Worm (Caenorhabditis elegans) whole organism, mixed stage, embryonic: ENCODE measurements around the gene F59A1.15.

Experiments
- M03D4.4 ChIP-seq: sonication (generic microtip); optimal IDR thresholded peaks from 2 replicates; lab custom pipeline; 2017; ENCODE audit warnings: mild to moderate bottlenecking, missing genetic modification characterization, missing compliant biosample characterization
- bed-3 ChIP-seq: fragments of 200-800 bp; sonication (Bioruptor generic); optimal IDR thresholded peaks from 3 replicates; lab custom pipeline; 2018; ENCODE audit warnings: mild to moderate bottlenecking, missing genetic modification characterization, moderate library complexity, missing compliant biosample characterization
- blmp-1 ChIP-seq: fragments of 150-350 bp; optimal IDR thresholded peaks from 2 replicates; lab custom pipeline; 2014; ENCODE audit warnings: missing biosample characterization, missing genetic modification characterization
- ceh-39 ChIP-seq: fragments of 150-350 bp; optimal IDR thresholded peaks from 2 replicates; lab custom pipeline; 2014; ENCODE audit warnings: missing biosample characterization, missing genetic modification characterization
- ceh-43 ChIP-seq: fragments of 200-800 bp; sonication (Bioruptor generic); optimal IDR thresholded peaks from 2 replicates; lab custom pipeline; 2018; ENCODE audit warnings: mild to moderate bottlenecking, missing genetic modification characterization, moderate library complexity, missing compliant biosample characterization
- ceh-83 ChIP-seq: fragments of 200-800 bp; sonication (Bioruptor generic); optimal IDR thresholded peaks from 2 replicates; lab custom pipeline; 2018; ENCODE audit warnings: mild to moderate bottlenecking, missing genetic modification characterization, missing compliant biosample characterization
- ces-1 ChIP-seq: fragments of 150-350 bp; optimal IDR thresholded peaks from 2 replicates; lab custom pipeline; 2014; ENCODE audit warnings: missing biosample characterization, missing genetic modification reagents, missing genetic modification characterization
- cnd-1 ChIP-seq: fragments of 200-800 bp; sonication (Bioruptor generic); optimal IDR thresholded peaks from 2 replicates; lab custom pipeline; 2018; ENCODE audit warnings: mild to moderate bottlenecking, missing genetic modification characterization, missing compliant biosample characterization
- drap-1 ChIP-seq: fragments of 200-800 bp; sonication (Bioruptor generic); optimal IDR thresholded peaks from 3 replicates; lab custom pipeline; 2018; ENCODE audit warnings: mild to moderate bottlenecking, missing genetic modification characterization, missing compliant biosample characterization
- elt-1 ChIP-seq: sonication (generic microtip); optimal IDR thresholded peaks from 2 replicates; lab custom pipeline; 2017; ENCODE audit warnings: missing genetic modification characterization, mild to moderate bottlenecking, missing compliant biosample characterization, antibody characterized with exemption, moderate library complexity, borderline replicate concordance; ENCODE audit not compliant: insufficient read depth
- flh-1 ChIP-seq: fragments of 200-800 bp; sonication (Bioruptor generic); optimal IDR thresholded peaks from 2 replicates; lab custom pipeline; 2018; ENCODE audit warnings: mild to moderate bottlenecking, missing genetic modification characterization, moderate library complexity, missing compliant biosample characterization
- ham-2 ChIP-seq: fragments of 200-800 bp; sonication (Bioruptor generic); optimal IDR thresholded peaks from 2 replicates; lab custom pipeline; 2018; ENCODE audit warnings: mild to moderate bottlenecking, missing genetic modification characterization, missing compliant biosample characterization
- lin-13 ChIP-seq: fragments of 150-350 bp; optimal IDR thresholded peaks from 2 replicates; lab custom pipeline; 2014; ENCODE audit warnings: missing biosample characterization, missing genetic modification characterization
- lin-32 ChIP-seq: fragments of 200-800 bp; sonication (Bioruptor generic); optimal IDR thresholded peaks from 2 replicates; lab custom pipeline; 2018; ENCODE audit warnings: mild to moderate bottlenecking, missing genetic modification characterization, missing compliant biosample characterization
- lsy-2 ChIP-seq: fragments of 150-350 bp; optimal IDR thresholded peaks from 2 replicates; lab custom pipeline; 2014; ENCODE audit warnings: missing biosample characterization, missing genetic modification characterization
- mab-5 ChIP-seq: fragments of 150-350 bp; optimal IDR thresholded peaks from 2 replicates; lab custom pipeline; 2014; ENCODE audit warnings: missing biosample characterization, missing genetic modification characterization
- mep-1 ChIP-seq: fragments of 150-350 bp; optimal IDR thresholded peaks from 2 replicates; lab custom pipeline; 2017; ENCODE audit warnings: missing biosample characterization, missing genetic modification reagents, missing genetic modification characterization, inconsistent platforms
- mls-2 ChIP-seq: sonication (generic microtip); optimal IDR thresholded peaks from 2 replicates; lab custom pipeline; 2016; ENCODE audit warnings: mild to moderate bottlenecking, missing genetic modification characterization, moderate library complexity, missing compliant biosample characterization
- nhr-12 ChIP-seq: fragments of 150-350 bp; optimal IDR thresholded peaks from 2 replicates; lab custom pipeline; 2014; ENCODE audit warnings: missing biosample characterization, missing genetic modification characterization
- nhr-2 ChIP-seq: fragments of 150-350 bp; optimal IDR thresholded peaks from 2 replicates; lab custom pipeline; 2014; ENCODE audit warnings: missing biosample characterization, missing genetic modification characterization
- nhr-237 ChIP-seq: fragments of 150-350 bp; optimal IDR thresholded peaks from 2 replicates; lab custom pipeline; 2014; ENCODE audit warnings: missing biosample characterization, missing genetic modification characterization
- nhr-76 ChIP-seq: sonication (generic microtip); optimal IDR thresholded peaks from 2 replicates; lab custom pipeline; 2017; ENCODE audit warnings: missing biosample characterization, missing genetic modification characterization
- pha-4 ChIP-seq: fragments of 150-350 bp; optimal IDR thresholded peaks from 2 replicates; lab custom pipeline; 2018; ENCODE audit warnings: missing biosample characterization, missing genetic modification reagents, missing genetic modification characterization
- sem-2 ChIP-seq: fragments of 200-800 bp; sonication (Bioruptor generic); optimal IDR thresholded peaks from 2 replicates; lab custom pipeline; 2018; ENCODE audit warnings: mild to moderate bottlenecking, missing genetic modification characterization, missing compliant biosample characterization
- snpc-4 ChIP-seq: fragments of 150-350 bp; optimal IDR thresholded peaks from 2 replicates; lab custom pipeline; 2014; ENCODE audit warnings: missing biosample characterization, missing genetic modification characterization
- sptf-1 ChIP-seq: sonication (generic microtip); optimal IDR thresholded peaks from 2 replicates; lab custom pipeline; 2017; ENCODE audit warnings: mild to moderate bottlenecking, missing genetic modification characterization, moderate library complexity, missing compliant biosample characterization
- unc-120 ChIP-seq: sonication (generic microtip); optimal IDR thresholded peaks from 2 replicates; lab custom pipeline; 2017; ENCODE audit warnings: missing genetic modification characterization, missing compliant biosample characterization; ENCODE audit not compliant: poor library complexity, severe bottlenecking
- unc-62 ChIP-seq: fragments of 150-350 bp; optimal IDR thresholded peaks from 2 replicates; lab custom pipeline; 2014; ENCODE audit warnings: missing biosample characterization, missing genetic modification reagents, missing genetic modification characterization
- zip-8 ChIP-seq: fragments of 150-350 bp; optimal IDR thresholded peaks from 2 replicates; lab custom pipeline; 2014; ENCODE audit warnings: missing biosample characterization, missing genetic modification characterization
- ztf-11 ChIP-seq: fragments of 150-350 bp; optimal IDR thresholded peaks from 2 replicates; lab custom pipeline; 2014; ENCODE audit warnings: missing biosample characterization, missing genetic modification characterization

The F59A1.15 gene

ce11 chrV:17667676-17668075 is 16.0 kb downstream of the F59A1.15 start, which contains the start of gene F59A1.12:
TSS of gene F59A1.12 (minus strand) at chrV:17667776.
- no peak for TF ChIP-seq zip-8
- TF ChIP-seq mep-1: no peak
- TF ChIP-seq mab-5 (tag; lab: Kevin White, UChicago): no peak
- TF ChIP-seq nhr-237 (tag; lab: Kevin White, UChicago): no peak
- TF ChIP-seq blmp-1 (tag; lab: Kevin White, UChicago): no peak
- no peak for TF ChIP-seq ces-1 (GFP tag; lab: Kevin White, UChicago)
- no peak for TF ChIP-seq snpc-4 (tag; lab: Kevin White, UChicago)
- TF ChIP-seq ham-2 (GFP tag; lab: Kevin White, UChicago): no peak
- no peak for TF ChIP-seq ztf-11
- TF ChIP-seq ceh-43: no peak
- no peak for TF ChIP-seq nhr-12 (tag; lab: Kevin White, UChicago)
- TF ChIP-seq pha-4 (tag; lab: Kevin White, UChicago): no peak

ce11 chrV:17665906-17666305 is 17.8 kb downstream of the F59A1.15 start, which contains the start of gene F59A1.11:
TSS of gene F59A1.11 (minus strand) at chrV:17666006.
- no peak for TF ChIP-seq cnd-1 (tag; lab: Kevin White, UChicago)
- TF ChIP-seq lin-13 (tag; lab: Kevin White, UChicago): no peak
- no peak for TF ChIP-seq sem-2 (GFP tag; lab: Kevin White, UChicago)
- TF ChIP-seq sptf-1: no peak
- no peak for TF ChIP-seq ces-1 (GFP tag; lab: Kevin White, UChicago)
- TF ChIP-seq flh-1 (GFP tag; lab: Kevin White, UChicago): no peak
- TF ChIP-seq ham-2 (GFP tag; lab: Kevin White, UChicago): no peak
- TF ChIP-seq lsy-2 (tag; lab: Kevin White, UChicago): no peak
- no peak for TF ChIP-seq M03D4.4
- TF ChIP-seq nhr-2 (tag; lab: Kevin White, UChicago): no peak
- TF ChIP-seq ztf-11: no peak
- no peak for TF ChIP-seq zip-8
- TF ChIP-seq pha-4 (tag; lab: Kevin White, UChicago): no peak
- TF ChIP-seq mls-2: no peak
- no peak for TF ChIP-seq nhr-76 (tag; lab: Kevin White, UChicago)

DNA sequence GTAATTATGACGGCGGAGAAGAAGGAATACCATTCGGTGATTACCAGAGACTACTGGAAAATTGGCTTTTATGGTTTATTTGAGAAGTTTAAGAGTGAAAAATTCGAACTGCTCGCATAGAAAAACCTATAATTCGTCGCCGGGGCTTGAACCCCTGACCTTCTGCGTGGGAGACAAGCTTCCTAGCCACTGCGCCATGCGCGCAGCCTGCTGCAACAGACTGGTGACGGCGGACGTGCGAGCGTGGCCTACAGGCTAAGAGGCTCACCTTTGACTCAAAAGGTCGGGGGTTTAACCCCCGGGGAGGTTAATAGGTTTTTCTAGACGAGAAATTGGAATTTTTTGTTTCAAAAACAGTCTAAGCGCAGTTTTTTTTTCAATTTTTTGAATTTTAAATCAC is 19.3 kb downstream of the F59A1.15 start:
- TF ChIP-seq flh-1 (GFP tag; lab: Kevin White, UChicago): no peak

DNA sequence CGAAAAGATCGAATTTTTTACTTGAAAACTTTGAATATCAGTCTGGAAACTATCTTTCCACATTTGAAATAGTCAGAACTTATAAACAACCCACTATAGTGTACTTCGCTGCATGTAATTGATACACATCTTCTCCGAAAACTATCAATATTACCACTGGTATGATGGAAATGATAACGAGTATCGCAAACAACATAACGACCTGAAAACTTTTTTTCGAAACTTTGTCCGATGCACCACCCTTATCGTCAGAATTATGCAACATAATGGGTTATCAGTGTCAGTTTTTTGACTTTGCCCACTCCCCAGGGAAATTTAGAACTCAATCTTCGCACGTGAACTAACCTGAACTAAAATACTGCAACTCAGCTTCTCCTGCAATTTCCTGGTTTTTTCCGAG is 21.4 kb downstream of the F59A1.15 start:
- TF ChIP-seq flh-1 (GFP tag; lab: Kevin White, UChicago) (no peak), unc-120 (no peak), ceh-83 (no peak), elt-1 (tag; lab: Kevin White, UChicago) (no peak), snpc-4 (tag; lab: Kevin White, UChicago) (no peak), nhr-76 (tag; lab: Kevin White, UChicago) (no peak), pha-4 (tag; lab: Kevin White, UChicago) (no peak), ztf-11 (no peak), ham-2 (GFP tag; lab: Kevin White, UChicago) (no peak), unc-62 (GFP tag; lab: Kevin White, UChicago) (no peak), ces-1 (GFP tag; lab: Kevin White, UChicago) (no peak), lin-32 (no peak), drap-1 (GFP tag; lab: Kevin White, UChicago) (no peak), nhr-2 (tag; lab: Kevin White, UChicago) (no peak), ceh-39 (tag; lab: Kevin White, UChicago) (no peak)

- TF ChIP-seq drap-1 (GFP tag; lab: Kevin White, UChicago): no peak
- TF ChIP-seq nhr-237 (tag; lab: Kevin White, UChicago): no peak
- TF ChIP-seq mab-5 (tag; lab: Kevin White, UChicago): no peak
- no peak for TF ChIP-seq lin-32
- TF ChIP-seq bed-3: no peak
- no peak for TF ChIP-seq cnd-1 (tag; lab: Kevin White, UChicago)
These were observed 23.7 kb downstream of the F59A1.15 start, which contains the start of gene dgat-2 for ce11 chrV:17660003-17660402. TSS of gene dgat-2 (plus strand) at chrV:17660303.

DNA sequence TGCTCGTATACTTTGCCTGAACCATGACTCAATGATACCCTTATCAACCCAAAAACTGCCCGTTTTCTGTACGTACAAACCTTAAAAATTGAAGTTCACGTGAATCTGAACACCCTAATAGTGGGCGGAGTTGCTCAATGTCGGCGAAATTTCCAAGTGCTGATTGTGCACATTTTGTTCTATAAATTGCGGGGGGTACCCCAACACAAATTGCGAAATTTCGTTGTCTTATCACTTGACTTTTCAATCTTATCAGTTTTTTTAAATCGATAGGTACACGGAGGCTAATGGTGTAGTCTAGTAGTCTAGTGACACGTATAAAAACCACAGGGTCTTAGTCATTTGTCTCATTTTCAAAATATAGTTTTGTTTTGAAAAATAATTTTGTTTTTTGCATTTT is 24.4 kb downstream of the F59A1.15 start, which contains the start of gene fbxa-108:
Gene fbxa-108, minus strand, starts transcription at position 158 of the 400 bp plus-strand sequence.
- TF ChIP-seq mep-1 (no peak), sem-2 (GFP tag; lab: Kevin White, UChicago) (no peak), unc-62 (GFP tag; lab: Kevin White, UChicago) (no peak), ztf-11 (no peak), nhr-76 (tag; lab: Kevin White, UChicago) (no peak), elt-1 (tag; lab: Kevin White, UChicago) (no peak), flh-1 (GFP tag; lab: Kevin White, UChicago) (no peak), mab-5 (tag; lab: Kevin White, UChicago) (no peak)
